Fruit fly (Drosophila melanogaster): ENCODE results near the gene Teh3.
A peak's percentile ranks its signal among the peaks of the same experiment; 100 is the strongest.

Gene Teh3

dm6 chr3L:4232724-4233367, 48.4 kb upstream of the Teh3 start:
- TF ChIP-seq CG4424 (GFP tag; optimal IDR thresholded peaks at IDR 0.05) = peak; percentile 21
- no peak for TF ChIP-seq zfh1 (GFP tag; IDR thresholded peaks at IDR 0.05)
- no peak for TF ChIP-seq YL-1 (GFP tag; optimal IDR thresholded peaks at IDR 0.05)
- TF ChIP-seq CG9797 (GFP tag; optimal IDR thresholded peaks at IDR 0.05) = no peak
- TF ChIP-seq gem (tag; optimal IDR thresholded peaks at IDR 0.05) = peak; percentile 59
- peak; percentile 45 for TF ChIP-seq CG30403 (GFP tag; optimal IDR thresholded peaks at IDR 0.05)
- peak; percentile 30; the same call in 1 of the 2 replicates for TF ChIP-seq CG31441 (GFP tag; IDR thresholded peaks at IDR 0.05)
- TF ChIP-seq Xbp1 (GFP tag; optimal IDR thresholded peaks at IDR 0.05) = peak; percentile 6
- TF ChIP-seq CG7839 (tag; optimal IDR thresholded peaks at IDR 0.05) = peak; percentile 48
- TF ChIP-seq D19B (GFP tag; optimal IDR thresholded peaks at IDR 0.05) = peak; percentile 12
- peak; percentile 41 for TF ChIP-seq CG2120 (GFP tag; optimal IDR thresholded peaks at IDR 0.05)
- TF ChIP-seq CG13424 (tag; optimal IDR thresholded peaks at IDR 0.05) = peak; percentile 24
- TF ChIP-seq HLH3B (GFP tag; IDR thresholded peaks at IDR 0.05) = no peak
- TF ChIP-seq CG1792 (GFP tag; optimal IDR thresholded peaks at IDR 0.05) = no peak
- TF ChIP-seq CG9817 (tag; optimal IDR thresholded peaks at IDR 0.05) = peak; percentile 12
- TF ChIP-seq ase (GFP tag; IDR thresholded peaks at IDR 0.05) = no peak
- TF ChIP-seq CG8359 (GFP tag; optimal IDR thresholded peaks at IDR 0.05; ENCODE audit: borderline replicate concordance) = no peak
- TF ChIP-seq Ets97D (GFP tag; optimal IDR thresholded peaks at IDR 0.05) = peak; percentile 2
- TF ChIP-seq tgo (GFP tag; IDR thresholded peaks at IDR 0.05) = no peak
- no peak for TF ChIP-seq CG8281 (tag; optimal IDR thresholded peaks at IDR 0.05)
- peak; percentile 22 for TF ChIP-seq PHDP (tag; optimal IDR thresholded peaks at IDR 0.05)
- peak; percentile 22 for TF ChIP-seq gro (GFP tag; optimal IDR thresholded peaks at IDR 0.05)
- no peak for TF ChIP-seq CG6765 (GFP tag; optimal IDR thresholded peaks at IDR 0.05)
- TF ChIP-seq CG4282 (GFP tag; optimal IDR thresholded peaks at IDR 0.05) = no peak
- no peak for TF ChIP-seq CG18476 (GFP tag; optimal IDR thresholded peaks at IDR 0.05)
- TF ChIP-seq al (GFP tag; IDR thresholded peaks at IDR 0.05) = no peak
- peak in 1 of 3 experiments; percentile 47 for TF ChIP-seq lola (GFP tag; optimal IDR thresholded peaks at IDR 0.05)
- TF ChIP-seq Blimp-1 (GFP tag; optimal IDR thresholded peaks at IDR 0.05) = peak; percentile 1
- TF ChIP-seq CG7271 (tag; optimal IDR thresholded peaks at IDR 0.05) = no peak
- TF ChIP-seq ac (GFP tag; optimal IDR thresholded peaks at IDR 0.05) = peak; percentile 50
- no peak for TF ChIP-seq kay (GFP tag; optimal IDR thresholded peaks at IDR 0.05)
- peak; percentile 33 for TF ChIP-seq CG9727 (GFP tag; optimal IDR thresholded peaks at IDR 0.05)
- no peak for TF ChIP-seq Doc2 (GFP tag; IDR thresholded peaks at IDR 0.05)
- no peak for TF ChIP-seq CG4360 (GFP tag; IDR thresholded peaks at IDR 0.05)
- TF ChIP-seq Ssrp (tag; optimal IDR thresholded peaks at IDR 0.05) = peak; percentile 26
- peak; percentile 73 for TF ChIP-seq Med (GFP tag)
- no peak for TF ChIP-seq B-H2 (GFP tag; optimal IDR thresholded peaks at IDR 0.05)
- TF ChIP-seq CG18619 (GFP tag; optimal IDR thresholded peaks at IDR 0.05) = peak; percentile 10
- TF ChIP-seq CG2712 (tag; optimal IDR thresholded peaks at IDR 0.05) = peak; percentile 9
- no peak for TF ChIP-seq eyg (GFP tag; optimal IDR thresholded peaks at IDR 0.05)
- TF ChIP-seq disco-r (GFP tag; optimal IDR thresholded peaks at IDR 0.05) = no peak
- peak; percentile 55 for TF ChIP-seq CG7556 (GFP tag; optimal IDR thresholded peaks at IDR 0.05)
- peak; percentile 24 for TF ChIP-seq CG9437 (GFP tag; optimal IDR thresholded peaks at IDR 0.05)
- TF ChIP-seq unpg (GFP tag; optimal IDR thresholded peaks at IDR 0.05) = peak; percentile 21
- no peak for TF ChIP-seq CG4328 (GFP tag; optimal IDR thresholded peaks at IDR 0.05)
- TF ChIP-seq Gsc (GFP tag; IDR thresholded peaks at IDR 0.05) = no peak
- no peak for TF ChIP-seq btn (GFP tag; optimal IDR thresholded peaks at IDR 0.05)
- TF ChIP-seq D (optimal IDR thresholded peaks at IDR 0.05) = no peak
- TF ChIP-seq D (GFP tag; optimal IDR thresholded peaks at IDR 0.05) = peak; percentile 14
- peak; percentile 53 for TF ChIP-seq CG18262 (tag; optimal IDR thresholded peaks at IDR 0.05)

All from whole organism, embryonic.